Fruit fly (Drosophila melanogaster): ENCODE measurements around the gene mrn.

mrn gene

dm6 chr3L:15566484-15566955 lies 13.8 kb downstream of the mrn start (continued):
- TF ChIP-seq CG6272 (GFP tag; IDR thresholded peaks at IDR 0.05): no peak
- TF ChIP-seq bigmax (GFP tag; optimal IDR thresholded peaks at IDR 0.05): no peak
- peak; percentile 78 for TF ChIP-seq CG2875 (GFP tag; optimal IDR thresholded peaks at IDR 0.05)
- TF ChIP-seq tap (tag; optimal IDR thresholded peaks at IDR 0.05): no peak
- no peak for TF ChIP-seq CG4617 (GFP tag; optimal IDR thresholded peaks at IDR 0.05; ENCODE audit: borderline replicate concordance)
- peak; percentile 43; the same call in 1 of the 3 replicates for TF ChIP-seq mld (GFP tag; IDR thresholded peaks at IDR 0.05; ENCODE audit: partially characterized antibody)
- TF ChIP-seq disco-r (GFP tag; optimal IDR thresholded peaks at IDR 0.05): peak; percentile 2
- no peak for TF ChIP-seq CG4282 (GFP tag; optimal IDR thresholded peaks at IDR 0.05)
- TF ChIP-seq CG32532 (GFP tag; IDR thresholded peaks at IDR 0.05): no peak; the same call in 1 of the 2 replicates
- TF ChIP-seq Xbp1 (GFP tag; optimal IDR thresholded peaks at IDR 0.05): peak; percentile 8
- TF ChIP-seq caup (GFP tag; optimal IDR thresholded peaks at IDR 0.05; ENCODE audit: severe bottlenecking): peak; percentile 91
- TF ChIP-seq HmgZ (tag; optimal IDR thresholded peaks at IDR 0.05): peak; percentile 85
- TF ChIP-seq unc-4 (GFP tag; IDR thresholded peaks at IDR 0.05; ENCODE audit: partially characterized antibody): no peak
- peak; percentile 75; the same call in 1 of the 2 replicates for TF ChIP-seq CG14014 (GFP tag; IDR thresholded peaks at IDR 0.05)
- no peak; the same call in 1 of the 2 replicates for TF ChIP-seq CG43689 (GFP tag; IDR thresholded peaks at IDR 0.05)
- TF ChIP-seq corto (GFP tag; optimal IDR thresholded peaks at IDR 0.05): no peak
- TF ChIP-seq CG1647 (GFP tag; optimal IDR thresholded peaks at IDR 0.05): peak; percentile 30
- no peak for TF ChIP-seq amos (GFP tag; IDR thresholded peaks at IDR 0.05; ENCODE audit: partially characterized antibody)
- TF ChIP-seq vnd (GFP tag; IDR thresholded peaks at IDR 0.05; ENCODE audit: partially characterized antibody): no peak
- no peak for TF ChIP-seq slou (GFP tag; optimal IDR thresholded peaks at IDR 0.05)
- no peak for TF ChIP-seq NC2β (GFP tag; optimal IDR thresholded peaks at IDR 0.05)
- no peak for TF ChIP-seq gfzf (GFP tag; optimal IDR thresholded peaks at IDR 0.05)
- TF ChIP-seq GATAe (GFP tag; conservative IDR thresholded peaks at IDR 0.05): 0 out of 2 replicates have a peak, but pooled peaks have one; percentile 21
- no peak for TF ChIP-seq klu (GFP tag; IDR thresholded peaks at IDR 0.05)
- no peak for TF ChIP-seq zfh2 (GFP tag; optimal IDR thresholded peaks at IDR 0.05)
- no peak for TF ChIP-seq CG11504 (tag; optimal IDR thresholded peaks at IDR 0.05)
- peak; percentile 72 for TF ChIP-seq nerfin-1 (tag; optimal IDR thresholded peaks at IDR 0.05)
- no peak for TF ChIP-seq CG17186 (GFP tag; optimal IDR thresholded peaks at IDR 0.05)
- no peak for TF ChIP-seq Lim3 (GFP tag; IDR thresholded peaks at IDR 0.05)
- TF ChIP-seq tx (GFP tag; optimal IDR thresholded peaks at IDR 0.05): no peak
- peak; percentile 10 for TF ChIP-seq CG13123 (GFP tag; optimal IDR thresholded peaks at IDR 0.05)
- TF ChIP-seq Dfd (GFP tag; optimal IDR thresholded peaks at IDR 0.05): no peak
- TF ChIP-seq sima (GFP tag; optimal IDR thresholded peaks at IDR 0.05): no peak
- TF ChIP-seq Dek (tag; optimal IDR thresholded peaks at IDR 0.05): peak; percentile 41
- TF ChIP-seq bab2 (GFP tag; optimal IDR thresholded peaks at IDR 0.05): peak; percentile 74
- TF ChIP-seq H15 (GFP tag; IDR thresholded peaks at IDR 0.05): no peak
- TF ChIP-seq Lhr (GFP tag; optimal IDR thresholded peaks at IDR 0.05): peak; percentile 8
- peak; percentile 68; the same call in 2 of the 3 replicates for TF ChIP-seq Dbx (GFP tag; IDR thresholded peaks at IDR 0.05)
- TF ChIP-seq stc (GFP tag; IDR thresholded peaks at IDR 0.05): 0 out of 2 replicates have a peak, but pooled peaks have one; percentile 17
- 0 out of 2 replicates have a peak, but pooled peaks have one; percentile 23 for TF ChIP-seq Drgx (GFP tag; IDR thresholded peaks at IDR 0.05)
- peak; percentile 65; the same call in 1 of the 2 replicates for TF ChIP-seq gsb (GFP tag; IDR thresholded peaks at IDR 0.05)
- no peak for TF ChIP-seq az2 (GFP tag; optimal IDR thresholded peaks at IDR 0.05)
- peak; percentile 62 for TF ChIP-seq CG12299 (tag; optimal IDR thresholded peaks at IDR 0.05)
- peak; percentile 76 for TF ChIP-seq wek (GFP tag; optimal IDR thresholded peaks at IDR 0.05)
- peak; percentile 41; the same call in 1 of the 2 replicates for TF ChIP-seq ranshi (GFP tag; IDR thresholded peaks at IDR 0.05)
- TF ChIP-seq Dref (GFP tag; IDR thresholded peaks at IDR 0.05): no peak
- TF ChIP-seq Pdp1 (GFP tag; optimal IDR thresholded peaks at IDR 0.05): peak in 1 of 2 experiments; percentile 8
- TF ChIP-seq crp (GFP tag; optimal IDR thresholded peaks at IDR 0.05): peak in 1 of 2 experiments; percentile 58
- TF ChIP-seq gem (tag; optimal IDR thresholded peaks at IDR 0.05): no peak
- no peak for TF ChIP-seq CG30403 (GFP tag; optimal IDR thresholded peaks at IDR 0.05)

All from whole organism, embryonic.